Worm (Caenorhabditis elegans) whole organism, L2 larva: ENCODE results near the gene alh-6.

ENCODE experiments used
- C34F6.9 ChIP-seq: fragments of 150-350 bp; optimal IDR thresholded peaks from 2 replicates; lab custom pipeline; 2014; ENCODE audit warnings: missing biosample characterization, missing genetic modification characterization
- F13H6.1 ChIP-seq: sonication (generic microtip); optimal IDR thresholded peaks from 2 replicates; lab custom pipeline; 2016; ENCODE audit warnings: missing genetic modification characterization, missing compliant biosample characterization
- R02D3.7 ChIP-seq: fragments of 150-350 bp; optimal IDR thresholded peaks from 2 replicates; lab custom pipeline; 2014; ENCODE audit warnings: missing biosample characterization, missing genetic modification characterization
- Y55F3AM.14 ChIP-seq: fragments of 200-800 bp; sonication (Bioruptor generic); optimal IDR thresholded peaks from 2 replicates; lab custom pipeline; 2018; ENCODE audit warnings: mild to moderate bottlenecking, missing genetic modification characterization, missing compliant biosample characterization
- alr-1 ChIP-seq: fragments of 150-350 bp; optimal IDR thresholded peaks from 2 replicates; lab custom pipeline; 2014; ENCODE audit warnings: missing biosample characterization, missing genetic modification characterization
- aly-2 ChIP-seq: fragments of 150-350 bp; optimal IDR thresholded peaks from 2 replicates; lab custom pipeline; 2014; ENCODE audit warnings: missing biosample characterization, missing genetic modification characterization
- ama-1 ChIP-seq: fragments of 150-350 bp; optimal IDR thresholded peaks from 2 replicates; lab custom pipeline; 2018; ENCODE audit warnings: inconsistent platforms
- blmp-1 ChIP-seq: sonication (generic microtip); optimal IDR thresholded peaks from 2 replicates; lab custom pipeline; 2017; ENCODE audit warnings: missing genetic modification characterization, mild to moderate bottlenecking, missing compliant biosample characterization, antibody characterized with exemption, moderate library complexity; ENCODE audit not compliant: insufficient read depth
- ceh-16 ChIP-seq: fragments of 150-350 bp; optimal IDR thresholded peaks from 2 replicates; lab custom pipeline; 2014; ENCODE audit warnings: missing biosample characterization, missing genetic modification characterization
- ceh-82 ChIP-seq: fragments of 150-350 bp; optimal IDR thresholded peaks from 2 replicates; lab custom pipeline; 2014; ENCODE audit warnings: missing biosample characterization, missing genetic modification characterization
- crh-2 ChIP-seq: sonication (generic microtip); optimal IDR thresholded peaks from 2 replicates; lab custom pipeline; 2017; ENCODE audit warnings: missing biosample characterization, missing genetic modification characterization
- elt-1 ChIP-seq: fragments of 150-350 bp; optimal IDR thresholded peaks from 2 replicates; lab custom pipeline; 2014; ENCODE audit warnings: missing biosample characterization, missing genetic modification characterization
- elt-3 ChIP-seq: sonication (generic microtip); optimal IDR thresholded peaks from 2 replicates; lab custom pipeline; 2017; ENCODE audit warnings: missing biosample characterization, missing genetic modification characterization
- gmeb-1 ChIP-seq: fragments of 150-350 bp; optimal IDR thresholded peaks from 2 replicates; lab custom pipeline; 2014; ENCODE audit warnings: missing biosample characterization, missing genetic modification characterization
- lin-13 ChIP-seq: fragments of 150-350 bp; optimal IDR thresholded peaks from 2 replicates; lab custom pipeline; 2014; ENCODE audit warnings: missing biosample characterization, missing genetic modification reagents, missing genetic modification characterization
- lin-39 ChIP-seq: fragments of 150-350 bp; optimal IDR thresholded peaks from 2 replicates; lab custom pipeline; 2014; ENCODE audit warnings: missing biosample characterization, missing genetic modification reagents, missing genetic modification characterization
- lsy-2 ChIP-seq, 2 experiments: fragments of 150-350 bp in 1 of 2; sonication (generic microtip) in 1 of 2; optimal IDR thresholded peaks; 2 replicates each; lab custom pipeline; 2014 to 2017; ENCODE audit warnings: missing biosample characterization in 2 of 2, missing genetic modification characterization in 2 of 2
- mab-5 ChIP-seq: fragments of 150-350 bp; optimal IDR thresholded peaks from 2 replicates; lab custom pipeline; 2014; ENCODE audit warnings: missing biosample characterization, missing genetic modification characterization
- mbf-1 ChIP-seq: sonication (generic microtip); optimal IDR thresholded peaks from 2 replicates; lab custom pipeline; 2017; ENCODE audit warnings: missing biosample characterization, missing genetic modification characterization
- mdl-1 ChIP-seq, 2 experiments: fragments of 150-350 bp in 1 of 2; sonication (generic microtip) in 1 of 2; optimal IDR thresholded peaks; 2 replicates each; lab custom pipeline; 2017; ENCODE audit warnings: missing biosample characterization in 2 of 2, missing genetic modification characterization in 2 of 2
- nhr-11 ChIP-seq: fragments of 150-350 bp; optimal IDR thresholded peaks from 2 replicates; lab custom pipeline; 2014; ENCODE audit warnings: missing biosample characterization, missing genetic modification characterization
- nhr-12 ChIP-seq: fragments of 150-350 bp; optimal IDR thresholded peaks from 2 replicates; lab custom pipeline; 2014; ENCODE audit warnings: missing biosample characterization, missing genetic modification characterization
- nhr-129 ChIP-seq: fragments of 150-350 bp; optimal IDR thresholded peaks from 2 replicates; lab custom pipeline; 2014; ENCODE audit warnings: missing biosample characterization, missing genetic modification characterization
- nhr-21 ChIP-seq: fragments of 150-350 bp; optimal IDR thresholded peaks from 2 replicates; lab custom pipeline; 2014; ENCODE audit warnings: missing biosample characterization, missing genetic modification characterization
- nhr-23 ChIP-seq: fragments of 150-350 bp; optimal IDR thresholded peaks from 2 replicates; lab custom pipeline; 2014; ENCODE audit warnings: missing biosample characterization, missing genetic modification reagents, missing genetic modification characterization
- nhr-237 ChIP-seq: fragments of 150-350 bp; optimal IDR thresholded peaks from 2 replicates; lab custom pipeline; 2014; ENCODE audit warnings: missing biosample characterization, missing genetic modification characterization
- nhr-6 ChIP-seq: fragments of 150-350 bp; optimal IDR thresholded peaks from 2 replicates; lab custom pipeline; 2014; ENCODE audit warnings: missing biosample characterization, missing genetic modification characterization
- nhr-77 ChIP-seq: fragments of 150-350 bp; optimal IDR thresholded peaks from 2 replicates; lab custom pipeline; 2014; ENCODE audit warnings: missing biosample characterization, missing genetic modification characterization
- sem-4 ChIP-seq: fragments of 150-350 bp; optimal IDR thresholded peaks from 2 replicates; lab custom pipeline; 2014; ENCODE audit warnings: missing biosample characterization, missing genetic modification reagents, missing genetic modification characterization
- skn-1 ChIP-seq: sonication (generic microtip); optimal IDR thresholded peaks from 2 replicates; lab custom pipeline; 2017; ENCODE audit warnings: missing biosample characterization, missing genetic modification characterization
- sma-3 ChIP-seq: sonication (generic microtip); optimal IDR thresholded peaks from 2 replicates; lab custom pipeline; 2016; ENCODE audit warnings: missing genetic modification reagents, missing genetic modification characterization, missing compliant biosample characterization
- sma-9 ChIP-seq, 2 experiments: fragments of 150-350 bp in 1 of 2; sonication (generic microtip) in 1 of 2; optimal IDR thresholded peaks; 2 replicates each; lab custom pipeline; 2014 to 2016; ENCODE audit warnings: missing genetic modification characterization in 2 of 2, mild to moderate bottlenecking in 1 of 2, missing biosample characterization in 1 of 2, missing compliant biosample characterization in 1 of 2, missing genetic modification reagents in 1 of 2, moderate library complexity in 1 of 2
- unc-39 ChIP-seq: fragments of 150-350 bp; optimal IDR thresholded peaks from 2 replicates; lab custom pipeline; 2014; ENCODE audit warnings: missing biosample characterization, missing genetic modification characterization
- unc-55 ChIP-seq: fragments of 150-350 bp; sonication (generic microtip); optimal IDR thresholded peaks from 3 replicates; lab custom pipeline; 2014; ENCODE audit warnings: missing biosample characterization, missing genetic modification reagents, missing genetic modification characterization
- zag-1 ChIP-seq: fragments of 150-350 bp; optimal IDR thresholded peaks from 2 replicates; lab custom pipeline; 2014; ENCODE audit warnings: missing biosample characterization, missing genetic modification characterization
- ztf-1 ChIP-seq: fragments of 200-800 bp; sonication (Bioruptor generic); conservative IDR thresholded peaks from 2 replicates; pipeline ENCODE4 v1.3.6; 2022; ENCODE audit warnings: missing genetic modification characterization, missing compliant biosample characterization
- ztf-11 ChIP-seq: sonication (generic microtip); optimal IDR thresholded peaks from 2 replicates; lab custom pipeline; 2017; ENCODE audit warnings: missing biosample characterization, missing genetic modification characterization
- ztf-4 ChIP-seq: fragments of 150-350 bp; optimal IDR thresholded peaks from 2 replicates; lab custom pipeline; 2014; ENCODE audit warnings: missing biosample characterization, missing genetic modification characterization

The alh-6 gene

ce11 chrII:1338196-1338595 is 28.3 kb upstream of the alh-6 start:
- TF ChIP-seq sma-3 (GFP tag; lab: Kevin White, UChicago) (no peak), zag-1 (peak; percentile 43)
- TF ChIP-seq, all 48 proteins: peak for 1

- TF ChIP-seq unc-55: no peak
- TF ChIP-seq sma-9 (GFP tag; optimal IDR thresholded peaks at IDR 0.05; lab: Kevin White, UChicago): no peak
- TF ChIP-seq sma-9 (tag; optimal IDR thresholded peaks at IDR 0.05; lab: Kevin White, UChicago): no peak
- TF ChIP-seq blmp-1: no peak
- TF ChIP-seq R02D3.7 (tag; lab: Kevin White, UChicago): no peak
- TF ChIP-seq ama-1: no peak
- TF ChIP-seq F13H6.1: no peak
- TF ChIP-seq nhr-21: no peak
- no peak for TF ChIP-seq elt-3 (tag; lab: Kevin White, UChicago)
- TF ChIP-seq mdl-1 (tag; optimal IDR thresholded peaks at IDR 0.05; lab: Kevin White, UChicago): no peak
- TF ChIP-seq ceh-16 (tag; lab: Kevin White, UChicago): no peak
- no peak for TF ChIP-seq unc-39 (tag; lab: Kevin White, UChicago)
- no peak for TF ChIP-seq mab-5 (tag; lab: Kevin White, UChicago)
- no peak for TF ChIP-seq nhr-23 (tag; lab: Kevin White, UChicago)
- TF ChIP-seq C34F6.9 (tag; lab: Kevin White, UChicago): no peak
- no peak for TF ChIP-seq aly-2 (tag; lab: Kevin White, UChicago)
- no peak for TF ChIP-seq ztf-4 (tag; lab: Kevin White, UChicago)
- no peak for TF ChIP-seq nhr-129 (tag; lab: Kevin White, UChicago)
- no peak for TF ChIP-seq lin-13 (GFP tag; lab: Kevin White, UChicago)
- TF ChIP-seq elt-1 (tag; lab: Kevin White, UChicago): no peak
Measured at ce11 chrII:1329887-1330286, 20.0 kb upstream of the alh-6 start.

ce11 chrII:1326689-1327088 is 16.8 kb upstream of the alh-6 start, which contains the start of gene jip-1:
TSS of gene jip-1 (plus strand) at chrII:1326989.
- TF ChIP-seq nhr-129 (tag; lab: Kevin White, UChicago): no peak
- no peak for TF ChIP-seq mbf-1 (tag; lab: Kevin White, UChicago)
- no peak for TF ChIP-seq zag-1
- TF ChIP-seq ztf-1 (GFP tag; lab: Robert Waterston, UW): no peak
- no peak for TF ChIP-seq skn-1
- TF ChIP-seq ceh-82 (tag; lab: Kevin White, UChicago): no peak
- TF ChIP-seq nhr-77 (tag; lab: Kevin White, UChicago): no peak
- TF ChIP-seq sma-3 (GFP tag; lab: Kevin White, UChicago): no peak
- no peak for TF ChIP-seq nhr-11 (tag; lab: Kevin White, UChicago)
- no peak for TF ChIP-seq gmeb-1 (tag; lab: Kevin White, UChicago)
- TF ChIP-seq F13H6.1: no peak
- TF ChIP-seq unc-39 (tag; lab: Kevin White, UChicago): no peak
- TF ChIP-seq, all 48 proteins: peak for 0

- TF ChIP-seq nhr-77 (tag; lab: Kevin White, UChicago): no peak
- no peak for TF ChIP-seq nhr-129 (tag; lab: Kevin White, UChicago)
- no peak for TF ChIP-seq C34F6.9 (tag; lab: Kevin White, UChicago)
- no peak for TF ChIP-seq nhr-12 (tag; lab: Kevin White, UChicago)
- no peak for TF ChIP-seq aly-2 (tag; lab: Kevin White, UChicago)
- TF ChIP-seq lin-39 (tag; lab: Kevin White, UChicago): no peak
- no peak for TF ChIP-seq nhr-6 (tag; lab: Kevin White, UChicago)
- TF ChIP-seq ztf-11: no peak
- TF ChIP-seq gmeb-1 (tag; lab: Kevin White, UChicago): no peak
- TF ChIP-seq alr-1 (tag; lab: Kevin White, UChicago): no peak
- TF ChIP-seq crh-2: no peak
- TF ChIP-seq sem-4 (tag; lab: Kevin White, UChicago): no peak
- no peak for TF ChIP-seq ama-1
- no peak for TF ChIP-seq lsy-2 (tag; optimal IDR thresholded peaks at IDR 0.05; lab: Kevin White, UChicago)
- no peak for TF ChIP-seq zag-1
- no peak for TF ChIP-seq sma-9 (GFP tag; optimal IDR thresholded peaks at IDR 0.05; lab: Kevin White, UChicago)
- no peak for TF ChIP-seq sma-9 (tag; optimal IDR thresholded peaks at IDR 0.05; lab: Kevin White, UChicago)
- no peak for TF ChIP-seq sma-3 (GFP tag; lab: Kevin White, UChicago)
- no peak for TF ChIP-seq nhr-237
- no peak for TF ChIP-seq Y55F3AM.14 (GFP tag; lab: Kevin White, UChicago)
- TF ChIP-seq, all 48 proteins: peak for 0
Measured at ce11 chrII:1325604-1326003, 15.7 kb upstream of the alh-6 start.
